Fruit fly (Drosophila melanogaster) whole organism, wandering third instar larva: ENCODE measurements around the gene CG1239.

Experiments used
- N ChIP-seq: fragments of >200 bp; optimal IDR thresholded peaks from 2 replicates; lab custom pipeline; 2018; ENCODE audit warnings: missing biosample characterization, missing external identifiers, missing genetic modification characterization
- OdsH ChIP-seq: fragments of 200-800 bp; sonication (Bioruptor generic); optimal IDR thresholded peaks from 2 replicates; lab custom pipeline; 2016; ENCODE audit warnings: missing biosample characterization, mild to moderate bottlenecking, missing genetic modification characterization
- Vsx2 ChIP-seq: fragments of 200-300, 225-300 bp; sonication (Bioruptor generic); optimal IDR thresholded peaks from 2 replicates; lab custom pipeline; 2018; ENCODE audit warnings: missing biosample characterization, missing genetic modification characterization; ENCODE audit not compliant: partially characterized antibody
- fru ChIP-seq: fragments of 200-800 bp; sonication (Bioruptor generic); optimal IDR thresholded peaks from 3 replicates; lab custom pipeline; 2016; ENCODE audit warnings: missing biosample characterization, mild to moderate bottlenecking, missing genetic modification characterization
- lola ChIP-seq: fragments of >200 bp; optimal IDR thresholded peaks from 2 replicates; lab custom pipeline; 2017; ENCODE audit warnings: missing biosample characterization, missing genetic modification characterization
- pan ChIP-seq: fragments of >200 bp; optimal IDR thresholded peaks from 2 replicates; lab custom pipeline; 2017
- psq ChIP-seq: fragments of 200-800 bp; sonication (Bioruptor generic); optimal IDR thresholded peaks from 3 replicates; lab custom pipeline; 2017; ENCODE audit warnings: missing biosample characterization, mild to moderate bottlenecking, missing genetic modification characterization, moderate library complexity
- rgr ChIP-seq: fragments of 200-800 bp; sonication (Bioruptor generic); optimal IDR thresholded peaks from 3 replicates; lab custom pipeline; 2016; ENCODE audit warnings: missing biosample characterization, mild to moderate bottlenecking, missing genetic modification characterization
- woc ChIP-seq: sonication (Bioruptor generic); optimal IDR thresholded peaks from 2 replicates; lab custom pipeline; 2016; ENCODE audit warnings: missing biosample characterization, mild to moderate bottlenecking, missing genetic modification characterization

DNA sequence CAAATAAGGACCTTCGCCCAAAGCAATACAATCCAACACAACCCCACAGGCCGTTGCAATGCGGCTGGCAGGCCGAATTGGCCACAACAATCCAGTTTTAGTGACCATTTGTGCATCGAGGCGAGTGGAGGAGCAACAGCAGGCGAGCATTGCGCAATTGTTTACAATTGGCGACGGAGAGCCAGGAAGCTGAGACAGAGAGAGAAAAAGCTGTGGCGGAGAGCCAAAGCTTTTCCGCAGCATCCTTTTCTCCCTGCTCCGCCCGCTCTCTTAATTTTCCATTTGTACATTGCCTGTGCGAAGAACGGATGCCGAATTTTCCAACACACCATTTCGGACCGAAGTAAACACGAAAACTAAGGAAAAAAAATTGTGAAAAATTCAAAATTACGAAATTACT, 48.1 kb downstream of the CG1239 start, which contains the start of gene kat-60L1:
- TF ChIP-seq pan (lab: Kevin White, UChicago) (no peak), psq (GFP tag; lab: Kevin White, UChicago) (no peak), N (GFP tag; lab: Kevin White, UChicago) (no peak), woc (GFP tag; lab: Kevin White, UChicago) (no peak), OdsH (GFP tag; lab: Kevin White, UChicago) (no peak), Vsx2 (no peak), fru (GFP tag; lab: Kevin White, UChicago) (no peak), lola (GFP tag; lab: Kevin White, UChicago) (no peak), rgr (GFP tag; lab: Kevin White, UChicago) (no peak)
